Worm (Caenorhabditis elegans): Measurements from ENCODE around the gene B0563.18.

- TF ChIP-seq fkh-10 (GFP tag; optimal IDR thresholded peaks at IDR 0.05) (no peak), unc-62 (GFP tag; optimal IDR thresholded peaks at IDR 0.05) (no peak), ama-1 (optimal IDR thresholded peaks at IDR 0.05) (no peak), nhr-28 (tag; optimal IDR thresholded peaks at IDR 0.05) (no peak), mdl-1 (tag; optimal IDR thresholded peaks at IDR 0.05) (no peak), lin-15B (tag; optimal IDR thresholded peaks at IDR 0.05) (no peak), unc-130 (tag; optimal IDR thresholded peaks at IDR 0.05) (no peak), blmp-1 (tag; optimal IDR thresholded peaks at IDR 0.05) (no peak), unc-98 (GFP tag; IDR thresholded peaks at IDR 0.05) (no peak), isw-1 (GFP tag; IDR thresholded peaks at IDR 0.05) (no peak), nhr-12 (tag; optimal IDR thresholded peaks at IDR 0.05) (no peak), nhr-11 (tag; optimal IDR thresholded peaks at IDR 0.05) (no peak), ztf-11 (tag; optimal IDR thresholded peaks at IDR 0.05) (no peak), nhr-77 (tag; optimal IDR thresholded peaks at IDR 0.05) (no peak)
Observed at ce11 chrX:9195375-9196098, 23.2 kb downstream of the B0563.18 start.

All from whole organism, L1 larva.